Worm (Caenorhabditis elegans): ENCODE data around the gene Y53F4B.11.

ce11 chrII:15025100-15025499 is 14.6 kb downstream of the Y53F4B.11 start:
- TF ChIP-seq zag-1 (tag; optimal IDR thresholded peaks at IDR 0.05) (no peak), blmp-1 (tag; optimal IDR thresholded peaks at IDR 0.05) (no peak), efl-1 (optimal IDR thresholded peaks at IDR 0.05) (peak; percentile 45 to 58), efl-1 (GFP tag; optimal IDR thresholded peaks at IDR 0.05 in 1 of 2) (peak; percentile 49 to 58), nhr-11 (tag; optimal IDR thresholded peaks at IDR 0.05) (no peak), jun-1 (tag; optimal IDR thresholded peaks at IDR 0.05) (no peak), hpl-2 (GFP tag; optimal IDR thresholded peaks at IDR 0.05) (no peak), nhr-12 (tag; optimal IDR thresholded peaks at IDR 0.05) (no peak)

Data from whole organism, L1 larva.